Fruit fly (Drosophila melanogaster): ENCODE data around the gene mRpL2.
A peak's percentile ranks its signal among the peaks of the same experiment; 100 is the strongest.

mRpL2 gene

dm6 chr3L:11084557-11085231 is 36.0 kb upstream of the mRpL2 start (continued):
- TF ChIP-seq topi (GFP tag; optimal IDR thresholded peaks at IDR 0.05) (peak; percentile 93), esn (GFP tag; optimal IDR thresholded peaks at IDR 0.05) (peak; percentile 92), CG3032 (tag; optimal IDR thresholded peaks at IDR 0.05) (peak; percentile 96), Smox (GFP tag; optimal IDR thresholded peaks at IDR 0.05) (no peak), CG8119 (GFP tag; IDR thresholded peaks at IDR 0.05) (peak; percentile 100), Sox102F (GFP tag; optimal IDR thresholded peaks at IDR 0.05) (peak; percentile 87), Ets21C (GFP tag; optimal IDR thresholded peaks at IDR 0.05) (peak; percentile 79), Hr38 (GFP tag; optimal IDR thresholded peaks at IDR 0.05) (peak; percentile 93), Hr4 (GFP tag; optimal IDR thresholded peaks at IDR 0.05) (peak; percentile 99)

- no peak for TF ChIP-seq acj6 (GFP tag; optimal IDR thresholded peaks at IDR 0.05)
- TF ChIP-seq fkh (GFP tag; optimal IDR thresholded peaks at IDR 0.05), result peak; percentile 84
- TF ChIP-seq CG8632 (GFP tag; optimal IDR thresholded peaks at IDR 0.05), result no peak
- no peak for TF ChIP-seq CG11762 (GFP tag; optimal IDR thresholded peaks at IDR 0.05; ENCODE audit: insufficient read depth)
- TF ChIP-seq Sox102F (GFP tag; optimal IDR thresholded peaks at IDR 0.05), result no peak
- TF ChIP-seq dac (GFP tag; optimal IDR thresholded peaks at IDR 0.05), result no peak
- TF ChIP-seq Hr39 (GFP tag; optimal IDR thresholded peaks at IDR 0.05), result no peak
- no peak for TF ChIP-seq CG6792 (GFP tag; optimal IDR thresholded peaks at IDR 0.05)
Measured at dm6 chr3L:11085810-11086209, 34.8 kb upstream of the mRpL2 start.

- TF ChIP-seq CG3919 (GFP tag; optimal IDR thresholded peaks at IDR 0.05) (peak; percentile 55), fd85E (GFP tag; optimal IDR thresholded peaks at IDR 0.05) (no peak), Blimp-1 (GFP tag; optimal IDR thresholded peaks at IDR 0.05) (no peak), CG4318 (GFP tag; optimal IDR thresholded peaks at IDR 0.05) (peak; percentile 77), lz (GFP tag; optimal IDR thresholded peaks at IDR 0.05) (peak; percentile 60), pdm3 (GFP tag; optimal IDR thresholded peaks at IDR 0.05) (peak; percentile 73), CG6276 (GFP tag; optimal IDR thresholded peaks at IDR 0.05) (peak; percentile 74), esn (GFP tag; optimal IDR thresholded peaks at IDR 0.05) (peak; percentile 81), cyc (GFP tag; optimal IDR thresholded peaks at IDR 0.05) (peak; percentile 42), Hr39 (GFP tag; optimal IDR thresholded peaks at IDR 0.05) (peak; percentile 62), dsx (GFP tag; optimal IDR thresholded peaks at IDR 0.05; ENCODE audit: poor library complexity, severe bottlenecking) (no peak), CG34406 (GFP tag; optimal IDR thresholded peaks at IDR 0.05) (peak; percentile 69), acj6 (GFP tag; optimal IDR thresholded peaks at IDR 0.05) (peak; percentile 62), CG15336 (GFP tag; IDR thresholded peaks at IDR 0.05) (peak; percentile 82), CG6854 (GFP tag; optimal IDR thresholded peaks at IDR 0.05) (no peak), Eip78C (GFP tag) (peak; percentile 92), CG8119 (GFP tag; IDR thresholded peaks at IDR 0.05) (peak; percentile 79), CG6792 (GFP tag; optimal IDR thresholded peaks at IDR 0.05) (peak; percentile 50), CG11294 (GFP tag; IDR thresholded peaks at IDR 0.05) (no peak; the same call in 1 of the 2 replicates), Met (GFP tag; optimal IDR thresholded peaks at IDR 0.05) (peak; percentile 78), CG11762 (GFP tag; optimal IDR thresholded peaks at IDR 0.05; ENCODE audit: insufficient read depth) (peak; percentile 50), Gug (GFP tag; IDR thresholded peaks at IDR 0.05) (peak; percentile 58), dac (GFP tag; optimal IDR thresholded peaks at IDR 0.05) (peak; percentile 53), ss (GFP tag; optimal IDR thresholded peaks at IDR 0.05) (peak; percentile 28 to 57), topi (GFP tag; optimal IDR thresholded peaks at IDR 0.05) (peak; percentile 75), CG10669 (GFP tag; optimal IDR thresholded peaks at IDR 0.05) (peak; percentile 32), CG1621 (tag; optimal IDR thresholded peaks at IDR 0.05) (no peak), CG3032 (tag; optimal IDR thresholded peaks at IDR 0.05) (peak; percentile 11), Lpt (GFP tag; optimal IDR thresholded peaks at IDR 0.05) (peak; percentile 71), achi (GFP tag; optimal IDR thresholded peaks at IDR 0.05) (peak; percentile 77), CG32006 (GFP tag; optimal IDR thresholded peaks at IDR 0.05) (peak; percentile 90), net (GFP tag; optimal IDR thresholded peaks at IDR 0.05) (peak; percentile 84), CG31627 (GFP tag; optimal IDR thresholded peaks at IDR 0.05) (peak; percentile 54), Hr38 (GFP tag; optimal IDR thresholded peaks at IDR 0.05) (no peak), CG7368 (GFP tag; optimal IDR thresholded peaks at IDR 0.05) (peak; percentile 12), Eip75B (GFP tag; optimal IDR thresholded peaks at IDR 0.05) (peak; percentile 49), Eip93F (GFP tag; optimal IDR thresholded peaks at IDR 0.05) (no peak), Sox14 (GFP tag; optimal IDR thresholded peaks at IDR 0.05) (peak; percentile 69)
Measured at dm6 chr3L:11089805-11090440, 30.7 kb upstream of the mRpL2 start.

Data from whole organism, prepupa.